Fruit fly (Drosophila melanogaster) ovary, adult (tissue): Measurements from ENCODE around the gene CG15044.

Source experiments
- CG17801 ChIP-seq: fragments of 200-800 bp; optimal IDR thresholded peaks from 2 replicates; lab custom pipeline; 2019; ENCODE audit warnings: missing biosample characterization, mild to moderate bottlenecking, missing genetic modification characterization, moderate library complexity; ENCODE audit not compliant: partially characterized antibody

CG15044 gene

DNA sequence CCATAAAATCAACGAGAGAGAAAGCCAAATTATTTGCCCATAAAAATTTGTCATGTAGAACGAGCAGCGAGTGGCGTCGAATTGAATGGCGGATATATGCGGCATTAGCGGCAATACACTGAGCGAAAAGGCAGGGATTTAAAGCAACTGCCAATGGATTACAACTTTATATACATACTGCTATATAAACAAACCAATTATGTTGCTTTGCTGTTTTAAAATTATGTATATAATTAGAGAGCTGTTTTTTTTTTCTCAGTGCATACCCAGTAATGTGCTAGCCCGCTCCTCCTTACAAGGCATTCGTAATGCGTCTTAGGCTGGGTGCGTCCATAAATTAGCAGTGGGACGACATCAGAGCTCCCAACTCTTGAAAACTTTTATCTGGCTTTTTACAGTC lies 23.9 kb downstream of the CG15044 start:
- TF ChIP-seq CG17801 (GFP tag; lab: Kevin White, UChicago) = no peak

DNA sequence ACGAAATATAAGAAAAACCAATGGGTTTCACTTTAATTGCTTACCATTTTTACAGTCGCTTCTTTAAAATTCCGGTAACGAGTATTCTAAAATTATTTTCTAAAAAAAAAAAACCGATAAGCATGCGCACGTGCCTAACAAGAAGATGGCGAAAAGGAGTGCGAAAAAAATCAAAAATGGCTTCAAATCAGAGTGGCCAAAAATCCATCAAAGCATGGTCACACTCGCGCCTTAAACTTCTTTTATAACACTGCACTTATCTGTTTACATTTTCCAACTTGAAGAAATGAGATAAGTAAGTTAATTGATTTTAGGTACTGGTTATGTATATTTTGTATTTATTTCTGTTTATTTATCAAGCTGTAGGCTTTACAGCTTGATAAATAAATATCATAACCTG lies 31.5 kb downstream of the CG15044 start, which contains the start of gene CG43843:
CG43843 (minus strand) TSS at position 101 of the 400 bp plus-strand sequence.
- TF ChIP-seq CG17801 (GFP tag; lab: Kevin White, UChicago) = no peak

DNA sequence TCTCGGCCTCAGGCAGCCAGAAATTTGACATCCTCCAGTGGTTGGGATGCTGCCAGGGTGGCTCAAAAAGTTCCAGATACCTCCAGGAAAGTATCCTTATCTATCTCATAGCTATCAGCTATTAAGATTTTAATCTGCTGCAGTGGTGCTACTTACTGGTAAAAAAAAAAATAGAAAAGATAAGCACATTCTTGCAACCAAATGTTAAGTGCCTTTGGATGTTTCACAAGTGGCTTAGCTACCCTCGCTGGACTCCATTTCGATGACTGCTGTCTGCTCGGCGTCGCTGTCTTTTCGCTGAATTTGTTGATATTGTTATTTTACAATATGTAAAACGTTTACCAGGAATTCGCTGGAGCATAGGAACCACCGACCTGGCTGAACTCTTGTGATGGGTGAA lies 39.1 kb downstream of the CG15044 start:
- TF ChIP-seq CG17801 (GFP tag; lab: Kevin White, UChicago) = no peak
